Worm (Caenorhabditis elegans) whole organism, late embryonic: ENCODE data around the gene F20C5.11.

Experiments used
- F13H6.1 ChIP-seq: sonication (generic microtip); optimal IDR thresholded peaks from 2 replicates; lab custom pipeline; 2016; ENCODE audit warnings: missing genetic modification characterization, missing compliant biosample characterization
- ceh-18 ChIP-seq: sonication (generic microtip); optimal IDR thresholded peaks from 2 replicates; lab custom pipeline; 2016; ENCODE audit warnings: missing genetic modification characterization, missing compliant biosample characterization
- ceh-24 ChIP-seq: sonication (generic microtip); optimal IDR thresholded peaks from 2 replicates; lab custom pipeline; 2016; ENCODE audit warnings: mild to moderate bottlenecking, missing genetic modification characterization, missing compliant biosample characterization
- ceh-31 ChIP-seq: sonication (generic microtip); optimal IDR thresholded peaks from 2 replicates; lab custom pipeline; 2016; ENCODE audit warnings: missing genetic modification characterization, missing compliant biosample characterization
- ceh-34 ChIP-seq: sonication (generic microtip); optimal IDR thresholded peaks from 2 replicates; lab custom pipeline; 2016; ENCODE audit warnings: mild to moderate bottlenecking, missing genetic modification characterization, missing compliant biosample characterization
- ceh-9 ChIP-seq: sonication (generic microtip); optimal IDR thresholded peaks from 2 replicates; lab custom pipeline; 2016; ENCODE audit warnings: mild to moderate bottlenecking, missing genetic modification characterization, inconsistent platforms, missing compliant biosample characterization
- elt-2 ChIP-seq: sonication (generic microtip); optimal IDR thresholded peaks from 2 replicates; lab custom pipeline; 2016; ENCODE audit warnings: missing genetic modification reagents, missing genetic modification characterization, missing compliant biosample characterization
- elt-4 ChIP-seq: sonication (generic microtip); optimal IDR thresholded peaks from 2 replicates; lab custom pipeline; 2016; ENCODE audit warnings: missing genetic modification characterization, missing compliant biosample characterization
- hlh-13 ChIP-seq: fragments of 200-800 bp; sonication (Bioruptor generic); optimal IDR thresholded peaks from 2 replicates; lab custom pipeline; 2018; ENCODE audit warnings: mild to moderate bottlenecking, missing genetic modification characterization, missing compliant biosample characterization
- hlh-30 ChIP-seq: sonication (generic microtip); optimal IDR thresholded peaks from 2 replicates; lab custom pipeline; 2017; ENCODE audit warnings: antibody characterized with exemption, missing genetic modification characterization, missing compliant biosample characterization; ENCODE audit not compliant: insufficient read depth
- pat-9 ChIP-seq: fragments of 200-800 bp; sonication (Bioruptor generic); optimal IDR thresholded peaks from 2 replicates; lab custom pipeline; 2018; ENCODE audit warnings: mild to moderate bottlenecking, missing genetic modification characterization, moderate library complexity, missing compliant biosample characterization
- pha-4 ChIP-seq: fragments of 150-350 bp; optimal IDR thresholded peaks from 2 replicates; lab custom pipeline; 2018; ENCODE audit warnings: missing biosample characterization, missing genetic modification reagents, missing genetic modification characterization
- syd-9 ChIP-seq: sonication (generic microtip); optimal IDR thresholded peaks from 2 replicates; lab custom pipeline; 2016; ENCODE audit warnings: mild to moderate bottlenecking, missing genetic modification characterization, moderate library complexity, missing compliant biosample characterization

DNA sequence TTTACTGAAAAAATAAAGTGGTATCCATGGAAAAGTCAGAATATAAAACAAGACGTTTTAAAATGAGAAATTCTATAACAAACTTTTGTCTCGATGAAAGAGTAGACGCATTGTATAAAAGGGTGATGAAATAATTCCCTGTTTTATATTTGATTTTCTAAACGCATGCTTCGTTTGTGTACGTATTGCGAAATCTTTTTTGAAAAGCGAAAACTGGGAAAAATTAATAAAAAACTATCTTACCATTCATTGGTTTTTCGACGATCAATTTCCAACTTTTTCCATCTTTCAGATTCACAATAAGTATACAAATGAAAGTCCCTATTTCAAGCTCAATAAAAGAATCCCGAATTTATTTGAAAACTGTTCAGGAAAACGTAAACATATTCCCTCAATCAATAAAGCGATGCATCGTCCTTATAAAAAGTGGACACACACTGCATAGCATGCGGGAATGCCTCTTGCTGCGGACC, 23.1 kb upstream of the F20C5.11 start, which contains the start of gene C33D9.13:
- TF ChIP-seq pat-9 (tag; lab: Kevin White, UChicago) = no peak
- TF ChIP-seq elt-4 = no peak
- no peak for TF ChIP-seq ceh-18 (tag; lab: Kevin White, UChicago)
- TF ChIP-seq ceh-24 (tag; lab: Kevin White, UChicago) = no peak
- TF ChIP-seq elt-2 = no peak
- TF ChIP-seq ceh-31 (tag; lab: Kevin White, UChicago) = no peak
- TF ChIP-seq syd-9 (tag; lab: Kevin White, UChicago) = no peak
- TF ChIP-seq hlh-30 = no peak
- TF ChIP-seq F13H6.1 (tag; lab: Kevin White, UChicago) = no peak
- TF ChIP-seq ceh-34 (tag; lab: Kevin White, UChicago) = no peak
- TF ChIP-seq ceh-9 (tag; lab: Kevin White, UChicago) = no peak
- TF ChIP-seq hlh-13 (GFP tag; lab: Kevin White, UChicago) = no peak
- TF ChIP-seq pha-4 (tag; lab: Kevin White, UChicago) = no peak
